Worm (Caenorhabditis elegans): ENCODE data around the gene F14H8.2.

DNA sequence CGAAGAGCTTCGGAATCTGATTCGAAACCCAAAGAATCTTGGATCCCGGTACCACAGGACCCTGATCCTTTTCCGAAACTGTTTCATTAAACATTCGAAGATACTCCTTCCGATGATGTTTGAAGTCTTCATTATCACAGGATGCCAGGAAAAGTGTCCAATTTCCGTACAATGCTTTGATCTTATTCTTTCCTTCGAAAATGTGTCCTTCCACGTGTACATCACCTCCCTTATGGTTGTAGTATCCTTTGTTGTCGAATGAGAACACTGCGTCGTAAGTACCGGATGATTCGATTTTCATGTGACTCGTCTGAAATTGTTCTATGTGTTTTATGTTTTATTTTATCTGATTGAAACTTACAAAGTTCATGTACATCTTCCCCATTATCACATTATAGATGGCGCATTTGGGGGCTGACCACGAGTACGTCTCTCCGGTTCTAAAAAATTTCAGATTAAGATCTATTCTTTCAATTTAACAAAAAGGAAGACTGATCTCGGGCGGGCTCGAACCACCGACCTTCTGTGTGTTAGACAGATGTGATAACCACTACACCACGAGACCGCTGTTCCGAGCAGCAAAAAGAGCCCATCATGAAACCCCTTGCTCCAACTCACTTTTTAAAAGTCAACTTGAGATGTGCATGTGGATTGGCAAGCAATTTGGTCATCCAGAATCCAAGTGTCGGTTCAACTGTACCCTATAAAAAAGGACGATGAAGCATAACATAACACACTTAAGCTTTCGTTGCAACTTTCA, 7.4 kb downstream of the F14H8.2 start:
- TF ChIP-seq nhr-77 (tag; optimal IDR thresholded peaks at IDR 0.05) (no peak), R02D3.7 (tag; optimal IDR thresholded peaks at IDR 0.05) (no peak), jun-1 (tag; optimal IDR thresholded peaks at IDR 0.05) (no peak), unc-62 (GFP tag; optimal IDR thresholded peaks at IDR 0.05 in 1 of 2) (peak in 1 of 2 experiments; percentile 60), unc-62 (tag; optimal IDR thresholded peaks at IDR 0.05) (no peak), zag-1 (tag; optimal IDR thresholded peaks at IDR 0.05) (no peak), Y48G9A.11 (GFP tag; IDR thresholded peaks at IDR 0.05) (no peak), spr-3 (GFP tag; optimal IDR thresholded peaks at IDR 0.05) (no peak), snpc-4 (tag; optimal IDR thresholded peaks at IDR 0.05) (no peak), nhr-11 (tag; optimal IDR thresholded peaks at IDR 0.05) (no peak), skn-1 (tag; optimal IDR thresholded peaks at IDR 0.05) (no peak), hlh-30 (tag; optimal IDR thresholded peaks at IDR 0.05; ENCODE audit: insufficient read depth) (peak; percentile 29), rbr-2 (tag; optimal IDR thresholded peaks at IDR 0.05) (no peak)
